Fruit fly (Drosophila melanogaster) ovary, adult (tissue): Measurements from ENCODE around the gene cnir.
A peak's percentile ranks its signal among the peaks of the same experiment; 100 is the strongest.

ENCODE experiments used
- CG17801 ChIP-seq: fragments of 200-800 bp; optimal IDR thresholded peaks from 2 replicates; lab custom pipeline; 2019; ENCODE audit warnings: missing biosample characterization, mild to moderate bottlenecking, missing genetic modification characterization, moderate library complexity; ENCODE audit not compliant: partially characterized antibody

Gene cnir

DNA sequence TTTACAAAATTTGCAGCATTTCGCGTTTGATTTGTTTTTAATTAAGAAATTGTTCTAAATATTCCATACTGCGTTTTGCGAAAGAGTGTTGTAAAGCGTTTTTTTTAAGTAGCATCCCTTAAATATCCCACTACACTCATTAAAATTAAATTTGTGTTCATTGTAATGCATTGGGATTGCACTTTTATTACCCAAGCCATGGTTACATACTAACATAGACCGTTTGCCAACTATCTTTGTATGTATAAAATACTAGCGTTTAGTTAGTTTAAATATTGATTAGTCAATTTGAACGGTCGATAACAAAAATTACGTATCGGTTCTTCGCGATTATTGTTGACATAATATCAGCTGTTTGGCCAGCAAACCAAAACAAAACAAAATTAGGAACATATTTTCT, at the start of gene cnir, which contains the start of gene CG17221:
Gene cnir (minus strand): TSS at position 39 of the 400 bp plus-strand sequence.
Gene CG17221 (plus strand): TSS at position 203 of the 400 bp plus-strand sequence.
- peak; percentile 71 for TF ChIP-seq CG17801

DNA sequence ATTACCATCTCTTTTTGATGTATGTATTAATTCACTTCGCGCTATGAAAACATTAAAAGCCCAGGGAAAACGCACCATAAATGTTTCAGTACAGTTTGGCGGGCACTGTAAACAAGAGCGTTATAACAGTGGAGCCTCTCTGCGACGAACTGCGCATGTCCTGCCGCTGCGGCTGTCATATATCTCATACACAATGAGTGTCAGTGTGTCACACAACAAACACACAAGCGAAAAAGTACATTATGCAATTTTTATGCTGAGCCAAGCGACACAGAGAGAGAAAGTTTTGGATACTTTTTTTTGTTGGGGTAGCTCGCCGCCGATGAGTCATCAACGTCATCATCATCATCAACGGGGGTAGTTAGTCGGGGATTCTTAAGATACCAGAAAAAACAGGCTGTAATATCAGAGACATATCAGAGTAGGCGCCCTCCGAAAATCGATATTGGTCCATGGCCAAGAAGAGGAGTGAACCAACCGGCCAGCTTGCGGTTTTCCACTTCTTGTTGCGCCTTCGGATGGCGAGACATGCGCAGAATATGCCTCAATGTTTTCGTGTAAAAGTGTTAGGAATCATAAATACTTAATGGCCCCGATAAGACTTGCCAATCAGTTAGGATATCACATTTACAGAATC, 48.7 kb upstream of the cnir start:
- no peak for TF ChIP-seq CG17801

DNA sequence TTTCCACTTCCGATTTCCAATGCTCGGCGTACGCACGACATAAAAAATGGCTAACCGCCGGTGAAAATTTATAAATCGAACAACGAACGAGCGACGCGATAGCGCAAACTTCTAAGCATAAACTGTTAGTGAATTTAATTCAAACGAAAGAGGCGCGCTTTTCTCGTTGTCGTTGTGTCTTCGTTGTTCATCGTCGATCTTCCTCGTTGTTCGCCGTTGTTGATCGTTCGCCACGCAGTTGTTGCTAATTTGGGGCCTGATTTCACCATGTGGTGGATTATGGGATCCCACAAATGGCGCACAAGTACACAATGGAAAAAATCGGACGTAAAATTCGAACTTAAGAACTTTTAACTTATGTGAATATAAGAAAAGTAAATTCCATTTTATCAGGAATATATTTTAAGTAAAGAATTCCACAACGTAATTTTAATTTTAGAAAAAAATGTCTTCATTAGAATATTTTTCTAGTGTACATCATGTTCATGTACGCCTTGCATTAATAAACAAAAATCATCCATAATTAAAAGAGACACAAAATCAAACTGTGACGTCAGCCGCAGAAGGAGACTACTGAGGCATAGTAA, 46.8 kb upstream of the cnir start:
- no peak for TF ChIP-seq CG17801

DNA sequence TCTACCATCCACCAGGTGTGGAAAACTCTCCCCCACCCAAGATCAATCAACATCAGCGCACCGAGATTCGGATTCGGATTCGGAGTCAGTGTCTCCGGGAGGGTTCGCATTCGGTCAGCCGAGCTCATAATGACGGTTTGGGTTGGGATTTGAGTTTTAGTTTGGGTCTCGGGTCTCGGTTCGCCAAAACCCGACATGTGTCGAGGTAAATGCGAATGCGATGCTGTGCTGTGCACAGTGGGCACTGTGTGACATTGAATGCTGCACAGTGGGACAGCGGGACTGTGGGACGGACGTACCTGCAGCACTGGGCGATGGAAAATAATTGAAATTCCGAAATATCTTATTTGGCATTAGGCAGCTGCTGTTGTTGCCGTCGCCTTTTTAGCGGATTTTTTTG, 43.9 kb upstream of the cnir start:
- no peak for TF ChIP-seq CG17801

DNA sequence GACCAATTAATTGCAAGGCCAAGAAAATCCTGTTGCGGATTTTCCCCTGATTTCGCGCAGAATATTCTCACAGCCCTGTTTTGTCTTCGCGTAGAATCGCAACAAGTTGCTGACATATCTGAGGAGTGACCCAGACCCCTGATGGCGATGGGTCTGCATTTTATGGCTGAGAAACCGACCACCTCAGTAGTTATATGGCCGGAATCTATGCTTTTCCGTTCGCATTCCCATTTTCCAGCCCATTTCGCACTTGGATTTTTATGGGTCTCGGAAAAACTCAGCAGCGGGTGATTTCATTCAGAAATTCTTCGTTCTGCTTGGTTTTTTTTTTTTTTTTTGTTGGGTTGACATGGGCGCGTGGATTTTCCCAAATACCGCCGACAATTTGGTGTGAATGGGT, 43.3 kb upstream of the cnir start:
- no peak for TF ChIP-seq CG17801

DNA sequence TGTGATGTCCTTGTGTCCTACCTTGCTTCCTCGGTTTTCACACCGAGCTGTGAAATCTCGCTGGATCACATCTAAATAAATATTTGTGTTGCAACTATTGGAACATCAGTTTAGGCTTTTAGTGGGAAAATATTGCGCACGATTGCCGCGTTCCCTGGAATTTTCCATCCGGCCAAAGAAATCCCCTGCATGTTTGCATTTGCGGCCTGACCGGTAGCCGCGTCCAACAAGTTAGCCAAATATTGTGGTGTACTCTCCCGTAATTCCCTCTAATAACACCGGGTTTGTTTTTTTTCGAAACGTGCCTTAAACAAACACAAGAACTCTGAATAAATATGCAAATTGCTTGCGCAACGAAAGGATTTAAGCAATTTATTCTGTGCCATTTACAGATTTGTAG, 39.1 kb upstream of the cnir start:
- TF ChIP-seq CG17801, result no peak

DNA sequence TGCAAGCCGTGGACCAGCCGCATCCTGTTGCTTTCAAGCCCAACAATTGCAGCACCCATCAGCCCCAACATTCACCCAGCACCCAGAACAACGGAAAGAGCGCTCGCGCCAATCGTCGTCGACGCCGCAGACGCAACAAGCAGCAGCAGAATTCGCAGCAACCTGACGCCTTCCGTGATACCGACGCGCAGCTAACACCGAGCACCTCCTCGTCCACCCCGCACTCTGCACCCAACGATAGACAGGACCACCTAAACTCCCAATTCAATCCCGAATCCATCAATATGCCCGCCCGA, 20.0 kb upstream of the cnir start:
- no peak for TF ChIP-seq CG17801

DNA sequence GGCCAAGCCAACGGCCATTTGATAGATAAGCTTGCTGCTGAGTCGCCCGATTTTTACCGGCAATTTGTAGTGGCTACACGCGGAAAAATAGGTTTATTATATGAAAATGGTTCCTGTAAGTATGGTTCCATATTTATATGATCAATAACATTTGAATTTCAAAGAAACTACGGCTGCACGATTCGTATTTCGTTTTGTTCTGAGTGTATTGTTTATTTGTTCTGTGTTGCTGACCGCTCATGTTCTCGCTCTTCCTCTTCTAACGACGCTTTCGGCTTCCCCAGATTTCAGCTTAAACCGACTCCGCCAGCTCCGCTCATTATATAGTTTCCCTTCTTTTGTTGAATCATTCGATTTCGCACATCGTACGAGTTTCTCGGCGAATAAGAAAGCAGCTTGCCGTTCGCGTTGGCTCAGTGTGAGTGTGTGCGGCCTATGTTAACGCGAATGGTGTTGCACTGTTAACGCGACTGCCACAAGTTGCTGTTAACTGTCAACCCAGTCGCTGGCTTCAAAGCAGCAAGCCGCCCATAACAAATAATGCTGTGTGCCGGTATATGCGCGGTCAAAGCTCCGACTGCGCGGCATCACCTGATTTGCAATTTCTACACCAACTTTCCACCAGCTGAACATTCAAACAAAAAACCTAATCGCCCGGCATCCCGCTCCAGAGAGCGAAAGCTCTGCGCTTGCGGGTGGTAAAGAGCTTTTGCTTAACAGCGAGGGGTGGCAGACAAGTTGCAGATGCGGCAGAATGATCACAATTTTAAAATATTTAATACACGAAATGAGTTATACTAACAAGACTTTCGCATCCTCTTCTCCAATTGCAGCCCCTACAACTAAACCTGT, 19.4 kb upstream of the cnir start:
- TF ChIP-seq CG17801, result peak; percentile 80

DNA sequence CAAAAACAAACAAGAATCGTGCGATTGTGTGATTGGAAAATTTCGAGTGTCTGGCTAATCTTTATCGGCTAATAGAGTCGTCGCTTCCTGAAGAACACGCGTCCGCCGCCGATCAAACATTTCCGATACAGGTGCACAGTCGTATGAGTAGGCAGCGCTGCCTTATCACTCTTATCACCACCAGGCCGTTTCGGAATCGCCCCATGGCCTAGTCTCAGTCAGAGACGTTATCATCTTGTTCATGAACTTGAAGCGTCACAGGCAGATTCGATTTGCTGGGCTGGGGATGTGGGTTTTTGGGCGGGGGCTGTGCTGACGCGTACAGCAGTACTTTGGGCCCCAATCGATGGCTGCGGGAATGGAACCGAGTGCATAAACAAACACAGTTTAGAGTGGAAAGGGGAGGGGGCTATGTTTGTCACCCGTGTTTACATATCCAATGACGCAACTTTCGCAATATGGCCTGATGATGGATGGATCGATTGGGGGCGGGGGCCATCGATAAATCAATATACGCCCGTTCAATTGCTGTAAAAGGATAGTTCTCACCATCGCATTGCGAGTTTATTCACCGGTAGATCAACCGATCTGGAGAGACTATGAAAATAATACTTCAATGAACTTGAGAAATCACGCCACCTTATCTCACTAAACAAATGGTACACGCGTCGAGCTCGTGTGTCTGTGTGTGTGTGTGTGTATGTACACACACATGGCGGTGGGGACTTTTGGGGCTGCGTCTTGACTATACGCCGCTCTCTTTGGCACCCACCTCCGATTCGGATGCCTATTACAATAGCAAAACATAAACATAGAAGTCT, 18.5 kb upstream of the cnir start:
- peak; percentile 8 for TF ChIP-seq CG17801

DNA sequence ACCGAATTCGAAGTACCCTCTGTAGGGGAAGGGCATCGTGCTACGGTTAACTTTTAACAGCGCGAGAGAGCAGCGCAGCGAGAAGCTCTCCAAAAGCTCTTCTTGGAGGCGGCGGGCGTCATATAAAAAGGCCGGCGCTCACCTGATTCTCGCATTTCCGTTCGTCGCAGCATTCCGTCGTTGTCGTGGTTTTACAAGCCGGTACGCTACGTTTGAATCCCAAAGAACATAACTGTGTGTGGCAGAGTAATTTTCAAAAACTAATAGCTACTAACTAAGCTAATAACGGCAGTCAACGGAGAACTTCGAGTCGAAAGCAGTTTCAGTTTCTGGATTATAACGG, 16.8 kb upstream of the cnir start, which contains the start of gene FASN1:
Gene FASN1 (plus strand): TSS at position 151 of the 343 bp plus-strand sequence.
- TF ChIP-seq CG17801, result peak; percentile 84

DNA sequence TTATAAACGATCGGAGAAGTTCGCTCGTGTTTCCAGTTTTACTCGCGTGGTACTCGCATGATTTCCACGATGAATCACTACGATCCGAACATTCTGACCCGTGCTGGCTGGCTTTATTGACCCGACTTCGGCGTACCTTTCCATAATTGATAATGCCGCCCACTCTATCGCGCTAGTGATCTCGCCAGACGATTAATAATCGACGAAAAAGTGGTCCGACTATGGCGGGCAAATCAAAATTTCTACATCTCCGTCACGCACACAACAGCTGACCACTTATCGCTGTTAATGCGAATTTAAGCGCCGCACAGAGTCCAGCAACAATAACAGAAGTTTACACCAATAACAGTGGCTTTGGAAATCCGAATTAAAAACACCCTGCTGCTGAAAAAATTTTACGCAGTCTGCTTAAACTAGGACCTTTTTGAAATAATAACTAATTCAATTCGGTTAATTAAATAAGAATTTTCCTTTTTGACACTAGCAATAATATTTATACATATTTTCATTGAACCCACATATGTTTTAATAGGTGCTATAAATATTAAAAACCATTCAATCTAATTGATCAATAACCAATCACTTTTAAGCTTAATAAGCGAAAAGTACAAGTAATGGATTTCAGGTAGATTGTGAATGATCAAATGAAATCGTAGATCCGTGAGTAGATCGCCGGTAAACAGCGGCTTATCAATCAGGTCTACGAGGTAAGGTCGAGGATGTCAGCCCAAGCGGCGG, 16.3 kb upstream of the cnir start:
- no peak for TF ChIP-seq CG17801

DNA sequence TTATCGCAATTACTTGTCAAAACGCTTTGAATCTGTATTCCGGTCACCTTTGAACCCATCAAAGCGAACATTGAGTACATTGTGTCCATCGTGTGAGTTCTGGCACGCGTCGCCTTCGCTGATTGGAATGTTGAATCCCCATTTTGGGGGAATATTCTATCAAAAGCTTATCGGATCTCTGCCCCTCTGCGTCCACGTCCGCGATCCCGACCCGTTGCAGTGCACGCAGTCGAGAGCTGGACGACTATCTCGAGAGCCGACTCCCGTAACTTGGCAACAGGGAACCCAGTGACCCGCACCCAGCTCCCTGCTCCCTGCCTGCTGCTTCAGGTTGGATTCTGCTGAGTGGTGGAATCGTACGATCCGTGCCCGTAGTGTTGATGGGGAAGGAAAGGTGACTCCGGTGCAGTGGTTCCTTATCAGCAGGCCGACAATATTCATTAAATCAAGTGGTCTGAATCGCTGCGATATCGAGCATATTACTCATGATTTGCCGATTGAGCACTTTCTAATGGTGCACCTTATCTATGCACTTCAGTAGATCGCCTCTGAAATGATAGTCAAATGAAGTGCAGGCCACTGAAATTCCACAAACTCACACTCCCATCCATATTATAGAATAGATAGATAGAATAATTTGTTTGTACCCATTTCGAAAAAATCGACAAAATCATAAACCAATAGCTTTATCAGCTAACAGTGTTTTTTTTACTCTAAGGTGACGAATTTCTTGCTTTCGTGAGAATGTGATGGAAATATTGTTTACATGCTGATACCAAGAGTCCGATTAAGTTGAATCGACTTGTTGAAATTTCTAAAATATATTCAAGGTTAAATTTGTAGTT, 5.3 kb upstream of the cnir start:
- TF ChIP-seq CG17801, result no peak

DNA sequence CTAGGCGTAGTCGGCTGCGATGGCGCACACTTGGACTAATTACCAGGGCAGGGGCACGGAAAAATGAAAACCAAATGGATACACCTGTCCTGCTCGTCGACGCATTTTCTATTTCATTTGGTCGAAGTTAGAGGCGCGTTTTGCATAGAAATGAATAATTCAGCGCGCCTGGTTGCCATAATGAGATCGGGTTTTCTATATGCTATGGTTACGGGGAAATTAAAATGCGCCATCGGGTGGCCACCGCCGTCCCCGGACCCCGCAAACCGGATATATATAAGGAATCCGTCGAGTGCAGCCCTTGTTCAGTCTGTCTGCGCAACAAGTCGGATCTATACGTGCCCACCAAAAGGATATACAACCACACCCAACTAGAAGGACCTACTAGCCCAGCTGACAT, 4.0 kb upstream of the cnir start, which contains the start of gene FASN2:
Gene FASN2 (plus strand): TSS at position 301 of the 400 bp plus-strand sequence.
- TF ChIP-seq CG17801, result no peak

DNA sequence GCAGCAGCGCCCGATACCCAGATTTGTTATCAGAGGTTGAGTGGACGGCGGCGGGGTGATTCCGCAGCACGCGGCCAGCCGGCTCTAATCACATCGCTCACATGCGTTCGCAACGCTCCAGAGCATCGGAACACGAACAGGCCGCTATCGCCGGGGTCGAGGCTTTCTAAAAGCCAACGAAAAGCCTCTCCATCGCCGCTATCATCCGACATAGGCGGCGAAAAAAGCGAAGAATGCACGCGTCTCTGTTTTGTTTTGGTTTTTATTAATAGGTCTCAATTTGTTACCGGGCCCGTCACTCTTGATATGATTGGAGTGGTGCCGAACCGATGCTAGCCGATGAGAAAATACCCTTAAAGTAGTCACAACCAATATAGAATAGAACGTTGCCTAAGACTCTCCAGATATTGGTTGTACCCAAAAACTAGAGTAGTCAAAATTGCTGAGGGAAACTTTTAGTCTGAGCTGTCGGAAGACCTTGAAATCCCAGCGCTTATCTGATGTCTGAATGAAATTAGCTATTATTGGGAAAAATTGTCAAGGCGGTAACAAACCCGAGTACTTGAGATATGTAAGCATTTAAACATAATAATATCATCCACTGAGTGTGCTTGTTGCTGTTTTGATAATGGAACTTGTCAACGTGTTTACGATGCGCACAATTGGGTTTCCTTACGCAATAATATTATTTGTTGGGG, 2.5 kb upstream of the cnir start, which contains the start of gene CG17261:
Gene CG17261 (plus strand): TSS at position 634 of the 698 bp plus-strand sequence.
- TF ChIP-seq CG17801, result peak; percentile 17
